Worm (Caenorhabditis elegans): ENCODE measurements around the gene F13E9.12.

The F13E9.12 gene

ce11 chrIV:10870158-10870557 is 4.3 kb downstream of the F13E9.12 start:
- TF ChIP-seq flt-1 (GFP tag; IDR thresholded peaks at IDR 0.05): no peak
- TF ChIP-seq hmbx-1 (tag; optimal IDR thresholded peaks at IDR 0.05): no peak
- no peak for TF ChIP-seq ceh-36 (tag; optimal IDR thresholded peaks at IDR 0.05)
- no peak for TF ChIP-seq F13C5.2 (tag; optimal IDR thresholded peaks at IDR 0.05)
- no peak for TF ChIP-seq B0310.2 (tag; optimal IDR thresholded peaks at IDR 0.05)
- no peak for TF ChIP-seq hnd-1 (tag; optimal IDR thresholded peaks at IDR 0.05)
- TF ChIP-seq pes-1 (GFP tag; IDR thresholded peaks at IDR 0.05): no peak
- TF ChIP-seq aly-1 (tag; optimal IDR thresholded peaks at IDR 0.05): no peak
- TF ChIP-seq hmg-4 (GFP tag; optimal IDR thresholded peaks at IDR 0.05): no peak
- TF ChIP-seq ama-1 (optimal IDR thresholded peaks at IDR 0.05): no peak
- TF ChIP-seq ceh-13 (GFP tag; optimal IDR thresholded peaks at IDR 0.05): no peak
- no peak for TF ChIP-seq tbx-11 (GFP tag; IDR thresholded peaks at IDR 0.05)
- no peak for TF ChIP-seq tra-4 (tag; optimal IDR thresholded peaks at IDR 0.05)
- no peak for TF ChIP-seq tbx-37 (GFP tag; conservative IDR thresholded peaks at IDR 0.05)
- no peak for TF ChIP-seq scrt-1 (GFP tag; IDR thresholded peaks at IDR 0.05)
- TF ChIP-seq sea-1 (GFP tag; conservative IDR thresholded peaks at IDR 0.05): no peak
- no peak for TF ChIP-seq ets-7 (tag; optimal IDR thresholded peaks at IDR 0.05)

ce11 chrIV:10869642-10870041 is 4.8 kb downstream of the F13E9.12 start:
- TF ChIP-seq tbx-11 (GFP tag; IDR thresholded peaks at IDR 0.05) (no peak), sea-1 (GFP tag; conservative IDR thresholded peaks at IDR 0.05) (no peak), aly-1 (tag; optimal IDR thresholded peaks at IDR 0.05) (no peak), B0310.2 (tag; optimal IDR thresholded peaks at IDR 0.05) (no peak), ceh-36 (tag; optimal IDR thresholded peaks at IDR 0.05) (no peak), tra-4 (tag; optimal IDR thresholded peaks at IDR 0.05) (no peak), ets-7 (tag; optimal IDR thresholded peaks at IDR 0.05) (no peak), scrt-1 (GFP tag; IDR thresholded peaks at IDR 0.05) (no peak), hmbx-1 (tag; optimal IDR thresholded peaks at IDR 0.05) (no peak), pes-1 (GFP tag; IDR thresholded peaks at IDR 0.05) (no peak), hmg-4 (GFP tag; optimal IDR thresholded peaks at IDR 0.05) (peak; percentile 21), hnd-1 (tag; optimal IDR thresholded peaks at IDR 0.05) (no peak), ceh-13 (GFP tag; optimal IDR thresholded peaks at IDR 0.05) (no peak), ama-1 (optimal IDR thresholded peaks at IDR 0.05) (no peak), flt-1 (GFP tag; IDR thresholded peaks at IDR 0.05) (0 out of 2 replicates have a peak, but pooled peaks have one; percentile 43), tbx-37 (GFP tag; conservative IDR thresholded peaks at IDR 0.05) (no peak)

- TF ChIP-seq tbx-11 (GFP tag; IDR thresholded peaks at IDR 0.05): 0 out of 2 replicates have a peak, but pooled peaks have one; percentile 48
- TF ChIP-seq hmg-4 (GFP tag; optimal IDR thresholded peaks at IDR 0.05): peak; percentile 10
- TF ChIP-seq pes-1 (GFP tag; IDR thresholded peaks at IDR 0.05): no peak
- no peak for TF ChIP-seq hnd-1 (tag; optimal IDR thresholded peaks at IDR 0.05)
- no peak for TF ChIP-seq F13C5.2 (tag; optimal IDR thresholded peaks at IDR 0.05)
- TF ChIP-seq ets-7 (tag; optimal IDR thresholded peaks at IDR 0.05): peak; percentile 51
Measured at ce11 chrIV:10868629-10869251, 5.7 kb downstream of the F13E9.12 start, which contains the start of gene F13E9.11. Gene F13E9.11 (minus strand): TSS chrIV:10869135.

ce11 chrIV:10867370-10868146 is 6.9 kb downstream of the F13E9.12 start:
- TF ChIP-seq ceh-13 (GFP tag; optimal IDR thresholded peaks at IDR 0.05) (no peak), B0310.2 (tag; optimal IDR thresholded peaks at IDR 0.05) (no peak), ets-7 (tag; optimal IDR thresholded peaks at IDR 0.05) (no peak), sea-1 (GFP tag; conservative IDR thresholded peaks at IDR 0.05) (no peak), tra-4 (tag; optimal IDR thresholded peaks at IDR 0.05) (no peak), F13C5.2 (tag; optimal IDR thresholded peaks at IDR 0.05) (no peak), hmg-4 (GFP tag; optimal IDR thresholded peaks at IDR 0.05) (no peak), tbx-37 (GFP tag; conservative IDR thresholded peaks at IDR 0.05) (no peak), aly-1 (tag; optimal IDR thresholded peaks at IDR 0.05) (no peak), tbx-11 (GFP tag; IDR thresholded peaks at IDR 0.05) (no peak), scrt-1 (GFP tag; IDR thresholded peaks at IDR 0.05) (no peak), flt-1 (GFP tag; IDR thresholded peaks at IDR 0.05) (no peak), ama-1 (optimal IDR thresholded peaks at IDR 0.05) (no peak), pes-1 (GFP tag; IDR thresholded peaks at IDR 0.05) (no peak), ceh-36 (tag; optimal IDR thresholded peaks at IDR 0.05) (no peak), hnd-1 (tag; optimal IDR thresholded peaks at IDR 0.05) (no peak), hmbx-1 (tag; optimal IDR thresholded peaks at IDR 0.05) (no peak)

ce11 chrIV:10864031-10864430 is 10.4 kb downstream of the F13E9.12 start, which contains the start of gene nish-1:
Gene nish-1 (plus strand): TSS chrIV:10864331.
- TF ChIP-seq hmbx-1 (tag; optimal IDR thresholded peaks at IDR 0.05) (no peak), ama-1 (optimal IDR thresholded peaks at IDR 0.05) (no peak), tra-4 (tag; optimal IDR thresholded peaks at IDR 0.05) (no peak), B0310.2 (tag; optimal IDR thresholded peaks at IDR 0.05) (no peak), hmg-4 (GFP tag; optimal IDR thresholded peaks at IDR 0.05) (no peak), flt-1 (GFP tag; IDR thresholded peaks at IDR 0.05) (no peak), pes-1 (GFP tag; IDR thresholded peaks at IDR 0.05) (no peak), scrt-1 (GFP tag; IDR thresholded peaks at IDR 0.05) (no peak), ceh-36 (tag; optimal IDR thresholded peaks at IDR 0.05) (no peak), hnd-1 (tag; optimal IDR thresholded peaks at IDR 0.05) (no peak), tbx-37 (GFP tag; conservative IDR thresholded peaks at IDR 0.05) (no peak), sea-1 (GFP tag; conservative IDR thresholded peaks at IDR 0.05) (no peak), F13C5.2 (tag; optimal IDR thresholded peaks at IDR 0.05) (no peak)

ce11 chrIV:10861102-10861501 is 13.3 kb downstream of the F13E9.12 start, which contains the start of gene rbm-22:
Gene rbm-22 (plus strand): TSS chrIV:10861402.
- TF ChIP-seq ama-1 (optimal IDR thresholded peaks at IDR 0.05) (no peak), ets-7 (tag; optimal IDR thresholded peaks at IDR 0.05) (no peak), tbx-11 (GFP tag; IDR thresholded peaks at IDR 0.05) (no peak), pes-1 (GFP tag; IDR thresholded peaks at IDR 0.05) (no peak), tbx-37 (GFP tag; conservative IDR thresholded peaks at IDR 0.05) (no peak), hmg-4 (GFP tag; optimal IDR thresholded peaks at IDR 0.05) (no peak), ceh-13 (GFP tag; optimal IDR thresholded peaks at IDR 0.05) (no peak), flt-1 (GFP tag; IDR thresholded peaks at IDR 0.05) (no peak), F13C5.2 (tag; optimal IDR thresholded peaks at IDR 0.05) (no peak), hmbx-1 (tag; optimal IDR thresholded peaks at IDR 0.05) (no peak), aly-1 (tag; optimal IDR thresholded peaks at IDR 0.05) (no peak), scrt-1 (GFP tag; IDR thresholded peaks at IDR 0.05) (no peak)

Measured in whole organism, early embryonic.